Worm (Caenorhabditis elegans): ENCODE measurements around the gene btb-4.
"Not testable (repeated sequence)": the region's sequence is repeated elsewhere in the genome, so short reads cannot be mapped to it uniquely, and the experiment has no call there.

The btb-4 gene

DNA sequence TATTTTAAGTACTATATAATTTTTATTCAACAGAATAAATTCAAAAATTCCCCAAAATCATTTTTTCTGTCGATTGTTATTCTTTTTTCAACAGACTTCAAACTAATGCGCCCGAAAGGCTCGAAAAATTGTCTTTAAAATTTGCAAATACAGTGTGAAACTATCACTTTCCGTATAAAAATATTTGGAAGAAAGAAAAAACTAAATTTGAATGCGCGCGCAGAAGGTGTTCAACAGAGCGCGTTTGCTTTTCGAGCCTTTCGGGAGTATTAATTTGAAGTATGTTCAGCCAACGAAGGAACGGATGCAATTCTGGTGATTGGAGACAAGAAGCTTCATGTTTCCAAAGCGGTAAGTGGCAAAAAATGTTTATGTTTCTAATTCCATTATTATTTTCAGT, at the start of gene btb-4:
btb-4 (plus strand) TSS at position 35 of the 400 bp plus-strand sequence.
- TF ChIP-seq him-1, dao-5, W03F9.2 (tag; optimal IDR thresholded peaks at IDR 0.05): not testable (repeated sequence)

DNA sequence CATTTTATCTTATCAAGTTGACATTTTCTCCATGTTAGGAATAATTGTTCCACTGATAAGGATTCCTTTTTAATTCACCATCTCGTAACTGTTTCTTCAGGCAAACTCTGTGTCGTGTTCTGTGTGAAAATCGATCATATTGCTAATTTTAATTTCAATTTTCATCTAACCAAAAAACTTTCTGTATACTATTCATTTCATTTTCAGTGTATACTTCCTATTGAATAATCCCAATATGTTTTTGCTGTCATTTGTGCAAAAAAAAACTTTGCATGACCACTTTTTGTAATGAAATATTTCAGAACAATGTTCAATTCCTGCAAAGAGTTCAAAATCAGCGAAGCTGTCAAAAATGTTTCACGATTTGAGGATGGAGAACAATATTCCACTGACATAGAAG, 45.1 kb upstream of the btb-4 start, which contains the start of gene Y16E11A.4:
Y16E11A.4 (plus strand) TSS at position 301 of the 400 bp plus-strand sequence.
- no peak for TF ChIP-seq W03F9.2 (tag; optimal IDR thresholded peaks at IDR 0.05)

DNA sequence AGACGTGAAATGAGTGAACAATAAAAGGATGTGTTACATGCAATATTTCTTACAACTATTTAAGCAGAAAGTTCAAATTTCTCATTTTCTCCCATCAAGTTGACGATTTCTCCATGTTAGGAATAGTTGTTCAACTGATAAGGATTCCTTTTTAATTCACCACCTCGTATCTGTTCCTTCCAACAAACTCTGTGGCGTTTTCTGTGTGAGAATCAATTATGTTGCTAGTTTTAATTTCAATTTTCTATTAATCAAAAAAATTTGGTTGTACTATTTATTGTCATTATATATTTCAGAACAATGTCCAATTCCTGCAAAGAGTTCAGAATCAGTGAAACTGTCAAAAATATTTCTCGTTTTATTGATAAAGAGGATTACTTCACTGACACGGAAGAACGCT, 43.1 kb upstream of the btb-4 start, which contains the start of gene math-44:
math-44 (plus strand) TSS at position 301 of the 400 bp plus-strand sequence.
- TF ChIP-seq him-1 (tag; optimal IDR thresholded peaks at IDR 0.05) (no peak), dao-5 (tag; optimal IDR thresholded peaks at IDR 0.05) (no peak), W03F9.2 (tag; optimal IDR thresholded peaks at IDR 0.05) (no peak)

DNA sequence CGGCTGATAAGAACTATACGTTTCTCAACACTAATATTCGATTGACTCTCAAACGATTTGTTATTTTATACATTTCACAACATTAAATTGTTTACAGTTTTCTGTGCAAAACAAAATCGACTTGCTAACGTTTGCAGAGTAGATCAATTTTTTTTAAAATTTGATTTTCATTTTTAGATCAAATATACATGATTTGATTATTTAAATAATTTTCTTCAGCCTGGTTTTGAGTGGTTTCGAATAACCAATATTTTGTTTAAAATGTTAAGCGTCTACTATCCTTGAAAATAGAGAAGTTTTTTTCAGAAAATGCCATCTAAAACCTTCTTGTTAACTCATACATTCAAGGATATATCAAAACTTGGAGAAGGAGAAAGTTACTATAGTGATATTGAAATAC, 38.4 kb upstream of the btb-4 start, which contains the start of gene math-21:
math-21 (plus strand) TSS at position 301 of the 400 bp plus-strand sequence.
- no peak for TF ChIP-seq him-1 (tag; optimal IDR thresholded peaks at IDR 0.05)
- TF ChIP-seq W03F9.2 (tag; optimal IDR thresholded peaks at IDR 0.05): no peak
- no peak for TF ChIP-seq dao-5 (tag; optimal IDR thresholded peaks at IDR 0.05)

DNA sequence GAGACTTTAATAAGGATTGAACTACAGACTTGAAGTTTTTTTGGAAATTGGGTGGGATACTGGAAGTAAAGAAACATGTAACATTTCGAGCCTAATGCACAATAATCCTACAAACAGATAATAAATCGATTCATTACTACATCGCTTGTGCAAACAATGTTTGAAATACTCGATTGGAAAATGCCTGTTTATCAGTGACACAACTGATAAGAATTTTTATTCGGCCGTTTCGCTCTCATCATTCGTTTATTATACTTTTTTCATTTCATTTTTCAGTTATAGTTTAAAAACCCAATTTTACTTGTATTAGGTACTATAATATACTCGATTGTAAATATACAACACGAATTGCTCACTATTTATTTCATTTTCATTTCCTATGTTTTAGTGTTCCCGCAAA, 36.4 kb upstream of the btb-4 start:
- TF ChIP-seq him-1 (tag; optimal IDR thresholded peaks at IDR 0.05): no peak
- TF ChIP-seq W03F9.2 (tag; optimal IDR thresholded peaks at IDR 0.05): no peak
- no peak for TF ChIP-seq dao-5 (tag; optimal IDR thresholded peaks at IDR 0.05)

DNA sequence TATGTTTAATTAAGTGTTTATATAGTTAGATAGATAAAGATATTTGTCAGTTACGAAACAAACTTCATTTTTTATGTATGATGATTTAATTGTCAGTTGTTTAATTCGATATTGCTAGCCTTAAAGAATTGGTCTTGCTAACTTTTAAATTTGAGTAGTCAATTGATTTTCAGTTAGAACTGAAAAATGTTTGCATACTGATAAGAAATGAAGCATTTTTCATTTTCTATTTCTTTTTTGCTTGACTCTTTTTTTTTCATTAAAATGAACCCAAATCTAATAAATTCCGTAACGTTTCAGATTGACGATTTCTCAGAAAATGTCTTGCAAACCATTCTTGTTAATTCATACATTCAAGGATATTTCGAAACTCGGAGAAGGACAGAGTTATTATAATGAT, 35.9 kb upstream of the btb-4 start, which contains the start of gene math-20:
math-20 (plus strand) TSS at position 301 of the 400 bp plus-strand sequence.
- no peak for TF ChIP-seq dao-5 (tag; optimal IDR thresholded peaks at IDR 0.05)

DNA sequence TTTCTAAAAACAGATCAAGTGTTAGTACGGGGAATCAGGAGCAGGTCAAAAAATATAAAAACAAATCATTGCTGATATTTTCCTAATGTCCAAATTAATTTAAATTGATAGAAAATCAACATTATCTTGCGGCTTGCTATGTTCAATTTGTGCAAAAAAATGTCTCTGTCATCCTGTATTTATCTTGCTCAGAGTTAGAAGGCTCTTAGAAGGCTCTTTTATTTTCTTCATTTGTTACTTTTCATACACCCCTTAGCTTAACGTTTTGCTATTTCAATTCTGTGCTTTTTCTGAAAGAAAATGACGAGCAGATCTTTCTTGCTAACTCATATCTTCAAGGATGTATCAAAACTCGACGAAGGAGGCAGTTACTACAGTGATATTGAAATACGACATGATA, 33.6 kb upstream of the btb-4 start, which contains the start of gene math-19:
math-19 (plus strand) TSS at position 301 of the 400 bp plus-strand sequence.
- TF ChIP-seq him-1, W03F9.2, dao-5 (tag; optimal IDR thresholded peaks at IDR 0.05): not testable (repeated sequence)

DNA sequence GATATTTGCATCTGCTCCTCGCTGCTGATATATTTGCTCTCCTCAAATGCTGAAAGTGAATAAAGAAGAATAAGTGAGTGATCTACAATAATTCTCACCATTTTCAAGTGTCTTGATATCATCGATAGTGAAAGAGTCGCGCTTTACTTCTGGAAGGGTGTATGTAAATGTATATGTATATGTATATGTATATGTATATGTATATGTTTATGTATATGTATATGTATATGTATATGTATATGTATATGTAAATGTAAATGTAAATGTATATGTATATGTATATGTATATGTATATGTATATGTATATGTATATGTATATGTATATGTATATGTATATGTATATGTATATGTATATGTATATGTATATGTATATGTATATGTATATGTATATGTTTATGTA, 31.4 kb upstream of the btb-4 start, which contains the start of gene ceh-84:
ceh-84 (minus strand) TSS at position 101 of the 400 bp plus-strand sequence.
- not testable (repeated sequence) for TF ChIP-seq W03F9.2, him-1, dao-5 (tag; optimal IDR thresholded peaks at IDR 0.05)

DNA sequence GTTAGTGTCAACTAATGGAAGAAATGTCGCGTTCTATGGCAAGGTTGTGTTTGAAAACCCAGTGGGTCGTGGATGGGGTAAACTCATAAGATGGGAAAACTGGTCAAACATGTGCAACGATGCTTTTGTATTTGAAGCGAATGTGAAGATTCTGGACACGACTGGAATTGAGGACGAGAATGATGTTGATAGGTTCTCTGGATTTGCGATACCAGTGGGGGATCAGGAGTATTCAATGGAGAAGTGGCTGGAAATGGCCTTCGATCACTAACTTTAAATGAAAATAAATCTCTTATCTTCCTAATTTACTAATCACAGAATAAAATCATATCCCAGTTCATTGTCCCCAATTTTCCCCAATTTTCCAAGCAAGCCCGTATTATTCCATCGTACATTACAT, 20.9 kb upstream of the btb-4 start:
- TF ChIP-seq him-1 (tag; optimal IDR thresholded peaks at IDR 0.05) (no peak), dao-5 (tag; optimal IDR thresholded peaks at IDR 0.05) (no peak), W03F9.2 (tag; optimal IDR thresholded peaks at IDR 0.05) (no peak)

DNA sequence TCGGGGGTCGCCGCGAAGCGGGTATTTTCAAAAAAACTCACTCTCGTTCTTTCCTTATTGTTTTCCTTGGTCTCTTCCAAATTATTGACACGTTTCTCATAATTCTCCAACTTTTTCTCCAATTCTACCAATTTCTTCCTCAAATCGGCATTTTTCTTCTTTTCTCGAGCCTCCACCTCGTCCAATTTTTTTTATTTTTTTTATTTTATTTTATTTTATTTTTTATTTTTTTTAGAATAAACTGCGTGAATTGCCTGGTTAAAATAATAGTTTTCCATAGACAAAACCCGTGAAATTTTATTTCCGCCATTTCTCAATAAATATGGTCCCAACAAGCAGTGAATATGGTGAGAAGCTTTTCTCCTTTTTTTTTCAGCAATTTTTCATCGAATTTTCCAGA, 19.4 kb upstream of the btb-4 start, which contains the start of gene F59H6.15:
F59H6.15 (plus strand) TSS at position 301 of the 400 bp plus-strand sequence.
- no peak for TF ChIP-seq dao-5 (tag; optimal IDR thresholded peaks at IDR 0.05)
- TF ChIP-seq him-1 (tag; optimal IDR thresholded peaks at IDR 0.05): no peak
- no peak for TF ChIP-seq W03F9.2 (tag; optimal IDR thresholded peaks at IDR 0.05)

DNA sequence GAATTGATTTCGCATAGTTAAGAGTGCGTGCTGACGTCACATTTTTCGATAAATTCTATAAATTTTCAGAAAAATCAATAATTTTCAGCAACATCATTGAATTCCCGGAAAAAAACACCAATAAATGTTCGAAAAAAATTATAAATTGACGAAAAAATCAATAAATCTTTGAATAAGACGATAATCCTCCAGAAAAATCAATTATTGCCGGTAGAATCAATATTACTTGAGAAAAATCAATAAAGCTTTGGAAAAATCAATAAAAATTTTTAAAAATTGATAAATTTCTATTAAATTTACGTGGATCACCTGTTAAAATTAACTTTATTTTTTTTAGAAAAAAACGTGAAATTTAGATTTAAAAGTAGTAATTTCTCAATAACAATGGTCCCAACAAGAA, 18.3 kb upstream of the btb-4 start:
- no peak for TF ChIP-seq W03F9.2 (tag; optimal IDR thresholded peaks at IDR 0.05)
- TF ChIP-seq him-1 (tag; optimal IDR thresholded peaks at IDR 0.05): no peak
- no peak for TF ChIP-seq dao-5 (tag; optimal IDR thresholded peaks at IDR 0.05)

DNA sequence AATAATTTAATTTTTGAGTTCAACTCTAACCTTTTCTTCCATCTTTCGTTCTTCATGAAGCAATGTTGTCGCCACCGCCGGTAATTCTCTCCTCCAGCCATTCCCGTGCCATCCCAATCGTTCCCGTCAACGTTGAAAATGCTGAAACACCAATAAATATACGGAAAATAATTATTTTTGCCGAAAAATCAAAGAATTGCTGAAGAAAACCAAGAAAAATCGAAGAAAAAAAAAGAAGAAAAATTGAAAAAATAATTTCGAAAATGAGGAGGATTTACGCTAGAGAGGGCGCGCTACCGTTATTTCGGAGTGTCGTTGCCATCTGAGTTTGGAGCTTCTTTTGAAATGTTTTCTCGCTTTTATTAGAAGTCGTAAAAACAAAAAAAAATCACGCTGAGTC, 8.6 kb upstream of the btb-4 start, which contains the start of gene cya-2:
cya-2 (minus strand) TSS at position 101 of the 400 bp plus-strand sequence.
- not testable (repeated sequence) for TF ChIP-seq dao-5, him-1, W03F9.2 (tag; optimal IDR thresholded peaks at IDR 0.05)

DNA sequence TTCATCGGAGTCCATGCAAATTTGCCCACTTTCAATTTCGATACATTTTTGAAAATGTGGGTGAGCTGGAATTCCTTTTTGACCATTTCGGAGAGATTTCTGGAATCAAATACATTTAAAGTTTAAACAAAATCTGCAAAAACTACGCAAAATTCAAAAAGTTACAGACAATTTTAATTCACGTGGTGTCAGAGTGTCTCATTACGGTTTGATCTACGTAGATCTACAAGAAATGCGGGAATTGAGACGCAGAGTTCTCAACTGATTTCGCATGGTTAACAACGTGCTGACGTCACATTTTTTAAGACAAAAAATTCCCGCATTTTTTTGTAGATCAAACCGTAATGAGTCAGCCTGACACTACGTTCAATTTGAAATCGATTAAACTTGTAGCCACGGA, 5.6 kb upstream of the btb-4 start, which contains the start of gene bath-21:
bath-21 (minus strand) TSS at position 101 of the 400 bp plus-strand sequence.
- no peak for TF ChIP-seq dao-5 (tag; optimal IDR thresholded peaks at IDR 0.05)
- no peak for TF ChIP-seq him-1 (tag; optimal IDR thresholded peaks at IDR 0.05)
- TF ChIP-seq W03F9.2 (tag; optimal IDR thresholded peaks at IDR 0.05): no peak

DNA sequence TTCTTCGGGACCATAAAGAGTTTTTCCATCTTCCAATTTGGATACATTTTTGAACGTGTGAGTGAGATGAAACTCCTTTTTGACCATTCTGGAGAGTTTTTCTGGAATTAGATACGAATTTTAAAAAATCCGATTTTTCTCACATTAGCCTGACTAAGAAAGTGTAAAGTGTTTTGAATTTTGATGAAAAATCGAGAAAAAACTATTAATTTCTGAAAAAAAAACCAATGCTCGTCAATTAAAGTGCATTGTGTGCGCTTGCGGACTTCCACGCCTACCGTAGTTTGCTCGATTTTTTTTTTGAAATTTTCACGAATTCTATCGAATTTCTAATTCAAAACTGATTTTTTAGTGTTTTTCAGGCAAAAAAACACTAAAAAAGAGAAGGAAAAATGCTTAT, 3.4 kb upstream of the btb-4 start, which contains the start of gene bath-1:
bath-1 (minus strand) TSS at position 101 of the 400 bp plus-strand sequence.
- no peak for TF ChIP-seq him-1 (tag; optimal IDR thresholded peaks at IDR 0.05)
- no peak for TF ChIP-seq W03F9.2 (tag; optimal IDR thresholded peaks at IDR 0.05)
- no peak for TF ChIP-seq dao-5 (tag; optimal IDR thresholded peaks at IDR 0.05)

DNA sequence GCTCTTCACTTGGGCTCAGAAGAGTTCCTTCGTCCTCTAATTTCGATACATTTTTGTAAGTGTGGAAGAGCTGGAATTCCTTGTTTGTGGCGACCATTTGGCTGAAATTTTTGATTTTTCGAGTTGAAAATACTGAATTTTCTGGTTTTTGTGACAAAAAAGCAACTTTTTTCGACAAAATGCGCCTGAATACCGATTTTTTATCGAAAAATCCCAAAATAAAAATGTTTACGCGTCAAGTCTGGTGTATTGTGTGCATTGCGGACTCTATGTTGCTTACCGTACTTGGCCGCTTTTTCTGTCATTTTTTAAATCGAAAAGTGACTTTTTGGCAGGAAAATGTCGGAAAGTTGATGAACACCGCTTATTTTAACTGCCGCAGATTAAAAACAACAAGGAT, 1.7 kb upstream of the btb-4 start, which contains the start of gene bath-3:
bath-3 (minus strand) TSS at position 101 of the 400 bp plus-strand sequence.
- no peak for TF ChIP-seq W03F9.2 (tag; optimal IDR thresholded peaks at IDR 0.05)
- TF ChIP-seq him-1 (tag; optimal IDR thresholded peaks at IDR 0.05): no peak
